Fruit fly (Drosophila melanogaster): Measurements from ENCODE around the gene Ret.

The Ret gene

DNA sequence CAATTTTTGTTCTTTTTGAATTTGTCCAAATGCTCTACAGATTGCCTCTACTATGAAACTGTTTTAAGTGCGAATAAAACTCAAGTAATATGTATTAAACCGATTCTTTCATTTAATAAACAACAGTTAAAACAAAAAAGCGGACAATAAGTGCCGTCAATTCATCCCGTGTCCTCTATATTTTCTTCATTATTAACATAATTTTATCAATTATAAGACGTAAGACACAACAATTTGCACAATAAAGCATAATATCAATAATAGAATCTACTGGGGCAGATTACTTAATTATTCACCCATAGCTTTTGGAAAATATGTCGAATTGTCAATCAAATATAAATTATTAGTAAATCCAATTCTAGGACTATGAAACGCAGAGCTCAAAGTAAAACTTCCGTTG is 25.6 kb downstream of the Ret start, which contains the start of gene CG31627:
Gene CG31627, plus strand, starts transcription at position 301 of the 400 bp plus-strand sequence.
- no peak for TF ChIP-seq CTCF (optimal IDR thresholded peaks at IDR 0.05)
- no peak for TF ChIP-seq CG8478 (optimal IDR thresholded peaks at IDR 0.05)

DNA sequence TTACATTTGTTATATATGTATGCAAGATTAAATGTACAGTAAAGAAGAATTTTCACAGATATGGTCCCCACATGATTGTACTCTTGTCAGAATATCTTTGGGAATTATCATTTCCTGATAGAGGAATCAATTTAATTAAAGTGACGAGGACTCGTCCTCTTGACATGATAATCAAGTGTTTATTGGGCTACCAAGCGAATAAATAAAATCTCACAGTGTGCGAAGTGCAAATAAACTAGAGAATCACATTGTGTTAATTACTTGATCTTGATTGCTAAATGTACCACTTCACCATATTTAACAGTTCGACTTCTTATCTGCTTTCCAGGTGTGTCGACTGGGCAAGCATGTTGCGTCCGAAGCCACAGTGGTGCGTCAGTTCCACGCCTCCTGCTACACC is 28.7 kb downstream of the Ret start:
- TF ChIP-seq CG8478 (optimal IDR thresholded peaks at IDR 0.05) (no peak), CTCF (optimal IDR thresholded peaks at IDR 0.05) (no peak)

DNA sequence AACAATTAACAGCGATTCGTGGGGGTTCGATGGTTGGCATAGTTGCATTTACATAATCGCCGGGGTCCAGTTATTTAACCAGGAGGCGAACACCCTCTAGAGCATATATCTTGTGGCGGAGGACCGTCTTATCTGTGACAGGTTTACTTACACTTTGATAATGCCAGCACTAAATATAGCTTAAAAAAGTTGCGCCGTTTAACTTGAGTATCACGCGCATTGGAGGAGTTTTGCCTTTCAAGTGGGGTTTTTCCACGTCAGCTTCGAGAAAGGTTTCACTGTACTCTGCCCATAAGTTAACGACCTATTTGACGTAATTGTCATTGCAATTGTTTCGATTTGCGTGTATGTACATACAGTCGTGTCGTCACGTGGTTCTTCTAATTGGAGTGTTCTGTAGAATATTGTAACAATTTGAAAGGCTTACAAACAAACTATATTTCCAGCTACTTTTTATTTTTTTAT is 29.4 kb downstream of the Ret start:
- TF ChIP-seq CG8478 (optimal IDR thresholded peaks at IDR 0.05) (no peak), CTCF (optimal IDR thresholded peaks at IDR 0.05) (no peak)

DNA sequence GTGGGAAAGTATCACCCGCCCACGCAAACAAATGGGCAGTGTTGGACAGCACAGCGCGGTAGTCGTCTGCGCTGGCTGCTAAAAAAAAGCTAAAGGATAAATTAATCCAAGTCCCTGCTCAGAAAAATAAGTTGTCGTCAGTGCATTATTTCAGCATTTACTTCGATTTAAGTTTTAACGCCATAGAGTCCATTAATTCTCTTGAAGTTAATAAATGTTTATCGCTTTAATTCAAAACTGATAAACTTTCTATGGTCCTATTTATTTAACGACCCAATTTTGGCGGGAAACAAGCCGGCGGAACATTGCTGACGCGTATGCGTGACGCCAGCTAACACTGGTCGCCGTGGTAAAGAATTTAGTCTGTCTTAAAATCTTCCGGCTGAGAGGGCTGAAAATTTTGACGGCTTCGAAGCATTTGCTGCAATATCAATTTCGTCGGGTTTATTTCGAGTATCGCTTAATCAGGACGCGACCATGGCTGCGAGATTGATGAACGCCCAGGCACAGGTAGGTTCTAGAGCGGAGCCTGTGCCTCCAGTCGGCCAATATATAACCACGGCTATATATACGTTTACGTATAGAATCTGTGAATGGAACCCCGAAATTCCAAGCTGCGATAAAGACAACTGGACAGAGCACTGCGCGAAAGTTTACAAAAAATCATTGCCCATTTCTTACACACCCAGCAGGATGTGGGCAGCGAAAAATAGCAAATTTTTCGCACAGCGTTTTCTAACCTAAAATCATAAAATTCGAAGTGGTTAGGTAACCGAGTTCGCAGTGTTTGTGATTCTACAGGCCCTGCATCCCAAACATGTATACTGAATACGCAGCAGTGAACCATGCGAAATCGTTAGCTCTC is 30.0 kb downstream of the Ret start, which contains the start of the genes mAcon1, CG43345 and CG43346:
Gene mAcon1, plus strand, starts transcription at position 276 of the 865 bp plus-strand sequence.
Gene CG43345, minus strand, starts transcription at position 287 of the 865 bp plus-strand sequence.
Gene CG43346, minus strand, starts transcription at position 287 of the 865 bp plus-strand sequence.
- TF ChIP-seq CG8478 (optimal IDR thresholded peaks at IDR 0.05): no peak

DNA sequence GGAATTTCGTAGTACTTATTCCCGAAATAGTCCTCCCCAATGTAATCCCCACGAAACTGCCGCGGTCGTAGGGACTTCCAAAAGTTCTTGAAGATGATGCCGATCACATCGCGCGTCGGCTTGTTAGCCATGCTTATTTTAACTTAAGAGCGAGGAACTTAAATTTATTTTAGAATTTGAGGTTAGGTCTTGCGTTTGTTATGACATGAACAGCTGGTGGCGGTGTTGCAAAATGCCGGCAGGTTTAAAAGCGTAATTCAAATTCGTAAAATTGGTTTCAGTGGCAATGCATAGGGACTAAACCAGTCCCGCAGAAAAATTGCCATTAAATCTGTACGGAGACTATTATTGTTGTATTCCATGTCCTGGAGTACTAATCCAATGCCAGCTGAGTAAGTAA is 32.1 kb downstream of the Ret start:
- TF ChIP-seq CTCF (optimal IDR thresholded peaks at IDR 0.05): no peak
- no peak for TF ChIP-seq CG8478 (optimal IDR thresholded peaks at IDR 0.05)

DNA sequence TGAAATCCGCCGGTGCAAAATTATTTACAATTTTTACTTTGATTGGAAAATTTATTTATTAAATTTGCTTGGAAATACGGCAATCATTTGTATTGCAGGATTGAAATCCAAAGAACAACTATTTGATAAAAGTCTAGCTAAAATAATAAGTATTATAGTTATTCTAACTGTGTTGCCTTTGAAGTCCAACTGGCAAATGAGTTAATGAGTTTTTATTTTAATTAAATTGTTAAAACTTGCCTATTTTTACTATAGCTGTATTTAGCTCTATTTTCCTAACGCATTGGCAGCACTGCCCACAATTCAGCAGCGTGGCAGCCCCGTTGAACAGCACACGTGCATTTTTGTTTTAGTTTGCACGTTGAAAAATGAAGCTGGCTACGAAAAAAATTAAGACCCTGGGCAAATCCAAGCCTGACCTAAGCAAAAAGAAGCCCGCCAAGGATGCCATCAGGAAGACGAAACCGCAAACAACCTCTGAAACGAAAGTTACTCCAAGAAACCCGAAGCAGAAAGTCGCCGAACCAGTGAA is 35.2 kb downstream of the Ret start, which contains the start of gene Noc2:
Gene Noc2, plus strand, starts transcription at position 331 of the 532 bp plus-strand sequence.
- TF ChIP-seq CTCF (optimal IDR thresholded peaks at IDR 0.05): no peak
- no peak for TF ChIP-seq CG8478 (optimal IDR thresholded peaks at IDR 0.05)

DNA sequence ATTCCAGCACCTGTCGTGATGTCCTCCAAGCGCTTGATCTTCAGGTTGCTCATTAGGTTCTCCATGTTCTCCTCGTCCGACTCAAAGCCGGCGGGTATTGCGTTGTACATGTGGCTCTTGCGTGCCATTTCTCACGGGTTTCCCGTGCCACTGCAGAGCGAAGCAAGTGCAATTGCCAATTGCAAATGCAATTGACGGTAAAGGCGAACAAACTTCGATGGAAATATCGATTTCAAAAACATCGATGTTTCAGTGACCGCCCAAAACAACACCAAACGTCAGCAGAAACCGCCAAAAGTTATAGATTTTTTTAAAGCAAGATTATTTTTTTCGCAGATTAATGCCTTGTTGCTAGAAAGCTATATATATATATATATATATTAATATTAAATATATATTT is 35.7 kb downstream of the Ret start, which contains the start of gene Nbr:
Gene Nbr, minus strand, starts transcription at position 209 of the 400 bp plus-strand sequence.
- TF ChIP-seq CTCF (optimal IDR thresholded peaks at IDR 0.05) (no peak), CG8478 (optimal IDR thresholded peaks at IDR 0.05) (no peak)

DNA sequence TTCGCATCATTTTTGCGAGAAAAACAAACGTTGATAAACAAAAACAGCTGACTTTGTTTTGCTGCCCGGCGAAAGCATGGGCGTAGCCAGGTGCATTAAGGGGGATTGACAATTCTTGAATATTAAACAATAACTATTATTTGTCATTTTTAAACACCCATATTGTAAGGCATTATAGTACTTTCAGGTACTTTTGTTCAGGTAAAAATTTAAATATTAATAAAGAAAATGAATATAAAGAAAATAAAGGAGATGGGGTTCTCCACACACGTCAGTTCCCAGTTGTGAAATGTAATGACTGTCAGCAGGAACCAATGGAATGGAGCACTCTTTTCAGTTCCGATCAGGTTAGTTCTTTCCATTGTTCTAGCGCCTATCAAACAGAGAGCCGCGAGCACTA is 40.0 kb downstream of the Ret start, which contains the start of the genes Coq3 and Pld3:
Gene Coq3, minus strand, starts transcription at position 58 of the 400 bp plus-strand sequence.
Gene Pld3, plus strand, starts transcription at position 294 of the 400 bp plus-strand sequence.
- TF ChIP-seq CTCF (optimal IDR thresholded peaks at IDR 0.05) (no peak), CG8478 (optimal IDR thresholded peaks at IDR 0.05) (no peak)

DNA sequence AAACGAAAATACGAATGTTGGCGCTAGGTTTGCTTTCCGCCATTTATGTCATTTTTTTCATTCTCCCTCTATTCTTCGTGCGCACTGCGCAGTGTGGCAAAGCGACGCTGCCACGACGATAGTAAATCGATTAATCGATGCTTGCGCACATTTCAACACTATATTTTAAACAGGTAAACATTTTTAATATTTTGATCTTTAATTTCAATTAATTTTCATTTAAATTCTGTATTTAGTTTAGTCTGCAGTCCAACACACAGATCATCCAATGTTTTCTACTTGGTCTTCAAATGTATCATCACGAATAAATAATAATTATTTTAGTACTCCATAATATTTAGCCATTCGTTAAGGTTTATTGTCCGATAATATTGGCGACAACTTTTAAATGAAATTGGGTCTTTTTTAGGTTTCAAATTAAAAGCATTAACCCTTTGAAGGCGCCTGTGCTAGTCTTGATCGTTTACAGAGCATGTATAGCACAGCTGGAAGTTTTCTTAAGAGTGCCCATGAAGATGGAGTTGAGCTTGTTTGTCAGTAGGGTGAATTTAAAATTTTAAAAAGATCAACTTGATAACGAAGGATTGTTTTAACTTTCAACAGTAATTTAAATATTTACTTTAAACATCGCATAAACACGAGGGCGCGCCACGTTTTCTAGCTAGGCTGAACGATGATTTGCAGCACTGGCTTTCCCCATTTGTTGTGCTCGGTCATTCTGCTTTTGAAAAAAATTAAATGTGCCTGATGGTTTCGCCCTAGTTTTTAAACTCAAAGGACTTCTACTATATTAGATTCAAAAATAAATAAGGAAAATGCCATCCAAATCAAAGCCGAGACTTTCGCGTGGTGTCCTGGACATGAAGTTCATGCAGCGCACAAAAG is 42.2 kb downstream of the Ret start, which contains the start of the genes Mpp6 and E2f2:
Gene Mpp6, plus strand, starts transcription at position 133 of the 885 bp plus-strand sequence.
Gene E2f2, minus strand, starts transcription at position 594 of the 885 bp plus-strand sequence.
- no peak for TF ChIP-seq CG8478 (optimal IDR thresholded peaks at IDR 0.05)
- no peak for TF ChIP-seq CTCF (optimal IDR thresholded peaks at IDR 0.05)

DNA sequence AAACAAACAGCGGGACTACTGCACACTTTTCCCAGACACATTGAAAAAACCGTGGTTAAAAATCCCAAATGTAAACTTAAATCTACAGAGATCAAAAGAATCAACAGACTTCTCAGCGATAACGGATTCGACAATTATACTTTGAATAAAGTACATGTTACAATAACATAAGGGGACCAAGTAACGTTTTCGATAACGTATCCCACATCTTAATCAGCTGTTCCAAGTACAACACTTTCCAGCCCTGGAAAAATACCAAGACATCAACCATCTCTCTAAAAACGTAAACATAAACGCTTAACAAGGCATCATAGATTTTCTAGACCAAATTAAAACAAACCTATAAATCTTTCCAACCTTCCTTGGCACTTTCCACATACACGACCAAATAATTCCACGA is 44.7 kb downstream of the Ret start:
- no peak for TF ChIP-seq CTCF (optimal IDR thresholded peaks at IDR 0.05)

DNA sequence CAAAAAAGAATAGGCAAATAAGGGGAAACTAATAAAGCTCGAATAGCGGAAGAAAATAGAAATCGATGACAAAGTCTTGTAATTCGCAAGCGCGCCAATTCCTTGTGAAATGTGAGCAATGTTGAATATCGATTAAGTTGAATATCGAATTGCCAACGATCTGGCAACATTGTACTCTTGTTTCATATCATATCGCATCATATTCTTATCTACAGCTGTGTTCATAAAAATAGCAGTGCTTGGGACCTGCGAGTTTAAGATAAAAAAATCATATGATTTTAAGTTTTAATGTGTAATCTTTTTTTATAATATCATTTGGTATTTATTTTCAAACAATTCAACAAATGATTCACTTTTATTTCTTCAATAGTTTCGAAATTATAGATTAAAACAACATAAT is 49.5 kb downstream of the Ret start:
- no peak for TF ChIP-seq CG8478 (optimal IDR thresholded peaks at IDR 0.05)
- TF ChIP-seq CTCF (optimal IDR thresholded peaks at IDR 0.05): no peak

DNA sequence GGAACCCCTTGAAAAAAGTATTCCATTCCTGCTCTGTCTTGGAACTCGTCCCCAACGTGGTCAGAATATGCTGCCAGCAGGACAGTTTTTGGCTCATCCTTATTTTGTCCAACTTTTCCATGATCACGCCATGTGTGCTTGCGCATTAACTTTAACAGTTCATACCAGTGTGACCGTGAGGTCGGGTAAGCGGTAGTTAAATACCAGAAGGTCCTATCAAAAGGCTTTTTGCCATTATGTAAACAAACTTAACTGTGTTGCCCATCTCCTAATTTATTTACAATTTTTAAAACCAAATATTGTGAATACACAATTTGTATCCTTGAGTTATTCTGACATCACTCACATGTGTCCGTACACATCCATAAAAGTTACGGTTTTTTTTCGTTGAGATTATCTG is 50.3 kb downstream of the Ret start, which contains the start of gene del:
Gene del, minus strand, starts transcription at position 305 of the 400 bp plus-strand sequence.
- no peak for TF ChIP-seq CG8478 (optimal IDR thresholded peaks at IDR 0.05)
- no peak for TF ChIP-seq CTCF (optimal IDR thresholded peaks at IDR 0.05)

DNA sequence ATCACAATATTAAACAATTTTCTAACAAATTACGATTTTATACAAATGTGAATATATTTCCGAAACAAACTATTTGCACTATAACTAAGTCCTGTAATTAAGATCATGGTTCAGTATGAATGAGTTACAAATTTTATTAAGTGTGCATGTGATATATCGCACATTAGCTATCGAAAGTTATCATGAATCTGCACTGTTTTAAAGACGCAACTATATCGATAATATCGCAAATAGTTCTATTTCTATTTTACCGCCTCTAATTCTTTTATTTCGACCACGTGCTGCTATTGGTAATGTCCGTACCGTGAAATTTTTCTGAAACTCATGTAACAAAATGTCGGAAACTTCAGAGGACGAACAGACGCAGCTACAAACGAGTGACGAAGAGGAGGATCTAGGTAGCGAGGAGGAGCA is 55.6 kb downstream of the Ret start, which contains the start of gene pths:
Gene pths, plus strand, starts transcription at position 258 of the 414 bp plus-strand sequence.
- TF ChIP-seq CTCF (optimal IDR thresholded peaks at IDR 0.05) (no peak), CG8478 (optimal IDR thresholded peaks at IDR 0.05) (no peak)

DNA sequence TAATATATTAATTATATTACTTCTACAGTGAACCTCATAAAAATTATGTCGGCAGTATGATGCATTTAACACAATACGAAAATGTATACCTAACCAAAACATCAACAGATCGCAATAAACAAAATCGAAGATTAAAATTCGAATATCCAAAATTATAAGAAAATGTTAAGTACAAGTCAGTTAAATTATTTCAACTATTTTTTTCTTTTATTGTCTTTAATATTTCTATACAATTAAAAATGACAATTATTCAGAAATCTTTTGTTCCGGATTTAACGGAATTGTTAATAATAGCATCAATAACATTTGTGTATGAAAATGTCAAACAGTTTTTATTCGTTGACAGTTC is 56.1 kb downstream of the Ret start:
- TF ChIP-seq CTCF (optimal IDR thresholded peaks at IDR 0.05) (no peak), CG8478 (optimal IDR thresholded peaks at IDR 0.05) (no peak)

All from S2 (cell line).